Worm (Caenorhabditis elegans) whole organism, young adult: ENCODE data around the gene F56D6.12.

Source experiments
- F52B5.7 ChIP-seq: sonication (generic microtip); optimal IDR thresholded peaks from 2 replicates; lab custom pipeline; 2016; ENCODE audit warnings: mild to moderate bottlenecking, missing genetic modification characterization, missing compliant biosample characterization
- F57A8.1 ChIP-seq: fragments of 200-800 bp; sonication (Bioruptor generic); optimal IDR thresholded peaks from 2 replicates; lab custom pipeline; 2018; ENCODE audit warnings: mild to moderate bottlenecking, missing genetic modification characterization, moderate library complexity, missing compliant biosample characterization
- K11D2.4 ChIP-seq: fragments of 200-800 bp; sonication (Bioruptor generic); IDR thresholded peaks from 2 replicates; pipeline ENCODE4 v1.3.6; 2022; ENCODE audit warnings: missing genetic modification reagents, missing genetic modification characterization, missing compliant biosample characterization
- T07F8.4 ChIP-seq: sonication (generic microtip); optimal IDR thresholded peaks from 2 replicates; lab custom pipeline; 2016; ENCODE audit warnings: mild to moderate bottlenecking, missing genetic modification characterization, moderate library complexity, missing compliant biosample characterization
- Y53G8AR.9 ChIP-seq: fragments of 200-800 bp; sonication (Bioruptor generic); conservative IDR thresholded peaks from 2 replicates; pipeline ENCODE4 v1.3.6; 2022; ENCODE audit warnings: missing genetic modification reagents, missing genetic modification characterization, missing compliant biosample characterization
- aptf-3 ChIP-seq: fragments of 200-800 bp; sonication (Bioruptor generic); IDR thresholded peaks from 2 replicates; pipeline ENCODE4 v1.3.6; 2022; ENCODE audit warnings: missing genetic modification characterization, missing compliant biosample characterization
- athp-1 ChIP-seq: sonication (generic microtip); optimal IDR thresholded peaks from 2 replicates; lab custom pipeline; 2017; ENCODE audit warnings: mild to moderate bottlenecking, missing genetic modification characterization, missing compliant biosample characterization
- attf-5 ChIP-seq: fragments of 200-800 bp; sonication (Bioruptor generic); optimal IDR thresholded peaks from 2 replicates; lab custom pipeline; 2018; ENCODE audit warnings: mild to moderate bottlenecking, missing genetic modification characterization, missing compliant biosample characterization
- bed-1 ChIP-seq: fragments of 200-800 bp; sonication (Bioruptor generic); IDR thresholded peaks from 2 replicates; pipeline ENCODE4 v1.3.6; 2022; ENCODE audit warnings: missing genetic modification reagents, missing genetic modification characterization, missing compliant biosample characterization
- dox-1 ChIP-seq: fragments of 200-800 bp; sonication (Bioruptor generic); IDR thresholded peaks from 2 replicates; pipeline ENCODE4 v1.3.6; 2022; ENCODE audit warnings: missing genetic modification reagents, missing genetic modification characterization, missing compliant biosample characterization
- dpff-1 ChIP-seq: sonication (generic microtip); optimal IDR thresholded peaks from 2 replicates; lab custom pipeline; 2017; ENCODE audit warnings: mild to moderate bottlenecking, missing genetic modification characterization, missing compliant biosample characterization
- dpl-1 ChIP-seq: fragments of 150-350 bp; optimal IDR thresholded peaks from 2 replicates; lab custom pipeline; 2014; ENCODE audit warnings: missing biosample characterization, missing genetic modification reagents, missing genetic modification characterization
- egrh-3 ChIP-seq: fragments of 200-800 bp; sonication (Bioruptor generic); IDR thresholded peaks from 2 replicates; pipeline ENCODE4 v1.3.6; 2022; ENCODE audit warnings: missing genetic modification reagents, missing genetic modification characterization, missing compliant biosample characterization
- ets-4 ChIP-seq: fragments of 200-800 bp; sonication (Bioruptor generic); optimal IDR thresholded peaks from 2 replicates; lab custom pipeline; 2018; ENCODE audit warnings: mild to moderate bottlenecking, missing genetic modification characterization, missing compliant biosample characterization
- hlh-26 ChIP-seq: fragments of 200-800 bp; sonication (Bioruptor generic); conservative IDR thresholded peaks from 2 replicates; pipeline ENCODE4 v1.3.6; 2022; ENCODE audit warnings: missing genetic modification reagents, missing genetic modification characterization, missing compliant biosample characterization
- lin-35 ChIP-seq, 3 experiments: fragments of 150-350 bp in 2 of 3; sonication (generic microtip) in 1 of 3; optimal IDR thresholded peaks; 2 replicates each; lab custom pipeline; 2014 to 2018; ENCODE audit warnings: missing biosample characterization in 3 of 3, missing genetic modification characterization in 3 of 3, missing genetic modification reagents in 3 of 3
- lir-1 ChIP-seq: fragments of 200-800 bp; sonication (Bioruptor generic); conservative IDR thresholded peaks from 2 replicates; pipeline ENCODE4 v1.3.6; 2022; ENCODE audit warnings: missing genetic modification reagents, missing genetic modification characterization, missing compliant biosample characterization
- madf-3 ChIP-seq: fragments of 200-800 bp; sonication (Bioruptor generic); IDR thresholded peaks from 2 replicates; pipeline ENCODE4 v1.3.6; 2022; ENCODE audit warnings: missing genetic modification reagents, missing genetic modification characterization, missing compliant biosample characterization
- madf-8 ChIP-seq: fragments of 200-800 bp; sonication (Bioruptor generic); conservative IDR thresholded peaks from 2 replicates; pipeline ENCODE4 v1.3.6; 2022; ENCODE audit warnings: missing genetic modification reagents, missing genetic modification characterization, missing compliant biosample characterization
- mxl-1 ChIP-seq: sonication (generic microtip); optimal IDR thresholded peaks from 2 replicates; lab custom pipeline; 2016; ENCODE audit warnings: missing genetic modification characterization, missing compliant biosample characterization
- nhr-80 ChIP-seq: sonication (generic microtip); optimal IDR thresholded peaks from 2 replicates; lab custom pipeline; 2016; ENCODE audit warnings: missing genetic modification characterization, missing compliant biosample characterization
- pha-4 ChIP-seq: fragments of 150-350 bp; sonication (generic microtip); optimal IDR thresholded peaks from 2 replicates; lab custom pipeline; 2014; ENCODE audit warnings: missing biosample characterization, missing genetic modification reagents, missing genetic modification characterization
- rec-8 ChIP-seq, 2 experiments: sonication (generic microtip); optimal IDR thresholded peaks; 2 replicates each; lab custom pipeline; 2016; ENCODE audit warnings: mild to moderate bottlenecking in 2 of 2, missing genetic modification characterization in 2 of 2, missing genetic modification reagents in 2 of 2, missing genotype in 2 of 2, missing biosample characterization in 1 of 2, missing compliant biosample characterization in 1 of 2, moderate library complexity in 1 of 2
- repo-1 ChIP-seq: sonication (generic microtip); optimal IDR thresholded peaks from 2 replicates; lab custom pipeline; 2017; ENCODE audit warnings: mild to moderate bottlenecking, missing genetic modification characterization, missing compliant biosample characterization
- sea-2 ChIP-seq: fragments of 200-800 bp; sonication (Bioruptor generic); IDR thresholded peaks from 2 replicates; pipeline ENCODE4 v1.3.6; 2022; ENCODE audit warnings: missing genetic modification characterization, missing compliant biosample characterization
- snpc-1.1 ChIP-seq: sonication (generic microtip); optimal IDR thresholded peaks from 2 replicates; lab custom pipeline; 2017; ENCODE audit warnings: missing genetic modification characterization, mild to moderate bottlenecking, missing compliant biosample characterization, antibody characterized with exemption, moderate library complexity, missing genotype, missing genetic modification reagents; ENCODE audit not compliant: insufficient read depth
- snpc-3.4 ChIP-seq: sonication (generic microtip); optimal IDR thresholded peaks from 2 replicates; lab custom pipeline; 2017; ENCODE audit warnings: missing genetic modification characterization, mild to moderate bottlenecking, missing compliant biosample characterization, antibody characterized with exemption, moderate library complexity, missing genotype, missing genetic modification reagents
- tbx-9 ChIP-seq: sonication (generic microtip); optimal IDR thresholded peaks from 2 replicates; lab custom pipeline; 2016; ENCODE audit warnings: borderline replicate concordance, missing genetic modification characterization, inconsistent platforms, missing compliant biosample characterization
- unc-130 ChIP-seq: sonication (generic microtip); optimal IDR thresholded peaks from 2 replicates; lab custom pipeline; 2016; ENCODE audit warnings: missing genetic modification reagents, missing genetic modification characterization, missing compliant biosample characterization
- unc-62 ChIP-seq: fragments of 150-350 bp; optimal IDR thresholded peaks from 2 replicates; lab custom pipeline; 2014; ENCODE audit warnings: missing biosample characterization, missing genetic modification reagents, missing genetic modification characterization
- zfh-2 ChIP-seq: fragments of 200-800 bp; sonication (Bioruptor generic); conservative IDR thresholded peaks from 2 replicates; pipeline ENCODE4 v1.3.6; 2022; ENCODE audit warnings: missing genetic modification reagents, missing genetic modification characterization, missing compliant biosample characterization
- ztf-22 ChIP-seq: fragments of 200-800 bp; sonication (Bioruptor generic); optimal IDR thresholded peaks from 2 replicates; lab custom pipeline; 2018; ENCODE audit warnings: mild to moderate bottlenecking, missing genetic modification characterization, moderate library complexity, missing compliant biosample characterization
- ztf-25 ChIP-seq: fragments of 200-800 bp; sonication (Bioruptor generic); IDR thresholded peaks from 2 replicates; pipeline ENCODE4 v1.3.6; 2022; ENCODE audit warnings: missing genetic modification reagents, missing genetic modification characterization, missing compliant biosample characterization
- ztf-26 ChIP-seq: sonication (generic microtip); optimal IDR thresholded peaks from 2 replicates; lab custom pipeline; 2017; ENCODE audit warnings: missing genetic modification characterization, missing compliant biosample characterization

Gene F56D6.12

ce11 chrIV:3875260-3875659 lies 32.7 kb upstream of the F56D6.12 start (continued):
- no peak for TF ChIP-seq aptf-3 (GFP tag; lab: Robert Waterston, UW)
- TF ChIP-seq snpc-1.1, result no peak
- peak in 1 of 3 experiments; percentile 37 for TF ChIP-seq lin-35 (GFP tag; optimal IDR thresholded peaks at IDR 0.05; lab: Kevin White, UChicago)
- TF ChIP-seq repo-1 (tag; lab: Kevin White, UChicago), result no peak
- TF ChIP-seq madf-3 (GFP tag; lab: Robert Waterston, UW), result no peak
- TF ChIP-seq nhr-80 (tag; lab: Kevin White, UChicago), result peak; percentile 39
- TF ChIP-seq sea-2 (GFP tag; lab: Robert Waterston, UW), result no peak
- no peak for TF ChIP-seq lir-1 (GFP tag; lab: Robert Waterston, UW)
- TF ChIP-seq zfh-2 (GFP tag; lab: Robert Waterston, UW), result peak; percentile 89
- TF ChIP-seq attf-5 (GFP tag; lab: Kevin White, UChicago), result peak; percentile 5
- peak; percentile 49 for TF ChIP-seq dox-1
- TF ChIP-seq dpl-1 (GFP tag; lab: Kevin White, UChicago), result no peak
- TF ChIP-seq egrh-3 (GFP tag; lab: Robert Waterston, UW), result peak; percentile 24; the same call in 1 of the 2 replicates
- no peak for TF ChIP-seq pha-4 (tag; lab: Kevin White, UChicago)
- 0 out of 2 replicates have a peak, but pooled peaks have one; percentile 19 for TF ChIP-seq Y53G8AR.9
- TF ChIP-seq snpc-3.4 (tag; lab: Kevin White, UChicago), result no peak
- no peak for TF ChIP-seq athp-1
- TF ChIP-seq unc-62 (GFP tag; lab: Kevin White, UChicago), result no peak
- no peak for TF ChIP-seq madf-8 (GFP tag; lab: Robert Waterston, UW)
- no peak for TF ChIP-seq ztf-25 (GFP tag; lab: Robert Waterston, UW)
- no peak for TF ChIP-seq K11D2.4 (GFP tag; lab: Robert Waterston, UW)
- TF ChIP-seq, all 124 proteins: peak for 10

- TF ChIP-seq dpl-1 (GFP tag; lab: Kevin White, UChicago), result no peak
- TF ChIP-seq hlh-26 (GFP tag; lab: Robert Waterston, UW), result no peak
- TF ChIP-seq Y53G8AR.9, result no peak
- no peak for TF ChIP-seq mxl-1
- TF ChIP-seq ets-4 (GFP tag; lab: Kevin White, UChicago), result no peak
- TF ChIP-seq ztf-26, result no peak
- no peak for TF ChIP-seq unc-130
- no peak for TF ChIP-seq bed-1 (GFP tag; lab: Robert Waterston, UW)
- TF ChIP-seq rec-8 (tag; optimal IDR thresholded peaks at IDR 0.05; lab: Kevin White, UChicago), result no peak
- TF ChIP-seq F57A8.1, result no peak
- TF ChIP-seq dpff-1, result no peak
- no peak for TF ChIP-seq unc-62 (GFP tag; lab: Kevin White, UChicago)
These were observed 31.0 kb upstream of the F56D6.12 start for ce11 chrIV:3876955-3877354.

ce11 chrIV:3878283-3878938 lies 29.5 kb upstream of the F56D6.12 start, which contains the start of gene F37C4.6:
TSS of gene F37C4.6 (minus strand) at chrIV:3878333.
- TF ChIP-seq nhr-80 (tag; lab: Kevin White, UChicago), result peak; percentile 76
- no peak for TF ChIP-seq tbx-9 (tag; lab: Kevin White, UChicago)

- no peak for TF ChIP-seq mxl-1
These were observed 26.8 kb upstream of the F56D6.12 start, which contains the start of the genes F37C4.8 and oac-23 for ce11 chrIV:3881119-3881518. TSS of gene F37C4.8 (minus strand) at chrIV:3881219. TSS of gene oac-23 (plus strand) at chrIV:3881441.

ce11 chrIV:3885369-3885768 lies 22.6 kb upstream of the F56D6.12 start, which contains the start of gene oac-22:
TSS of gene oac-22 (plus strand) at chrIV:3885669.
- no peak for TF ChIP-seq T07F8.4
- TF ChIP-seq ztf-22 (GFP tag; lab: Kevin White, UChicago), result no peak
- TF ChIP-seq F52B5.7 (tag; lab: Kevin White, UChicago), result no peak
- TF ChIP-seq zfh-2 (GFP tag; lab: Robert Waterston, UW), result no peak
